Worm (Caenorhabditis elegans): ENCODE data around the gene C35B1.7.

The C35B1.7 gene

ce11 chrIV:4144784-4145183 is 35.9 kb downstream of the C35B1.7 start, which contains the start of gene R07C12.3:
TSS of gene R07C12.3 (plus strand) at chrIV:4145084.
- no peak for TF ChIP-seq pha-4 (tag; optimal IDR thresholded peaks at IDR 0.05)
- no peak for TF ChIP-seq nhr-25 (tag; optimal IDR thresholded peaks at IDR 0.05)
- TF ChIP-seq ceh-16 (tag; optimal IDR thresholded peaks at IDR 0.05) = no peak
- no peak for TF ChIP-seq elt-1 (tag; optimal IDR thresholded peaks at IDR 0.05)
- TF ChIP-seq aly-2 (tag; optimal IDR thresholded peaks at IDR 0.05) = no peak
- TF ChIP-seq fos-1 (tag; optimal IDR thresholded peaks at IDR 0.05) = no peak
- no peak for TF ChIP-seq ztf-4 (tag; optimal IDR thresholded peaks at IDR 0.05)
- no peak for TF ChIP-seq mml-1 (tag; optimal IDR thresholded peaks at IDR 0.05)
- no peak for TF ChIP-seq egl-27 (tag; optimal IDR thresholded peaks at IDR 0.05)
- no peak for TF ChIP-seq mdl-1 (tag; optimal IDR thresholded peaks at IDR 0.05)
- TF ChIP-seq nhr-12 (tag; optimal IDR thresholded peaks at IDR 0.05) = no peak

- no peak for TF ChIP-seq unc-39 (tag; optimal IDR thresholded peaks at IDR 0.05)
- TF ChIP-seq fkh-10 (GFP tag; optimal IDR thresholded peaks at IDR 0.05) = no peak
- TF ChIP-seq mml-1 (tag; optimal IDR thresholded peaks at IDR 0.05) = no peak
- TF ChIP-seq pha-4 (tag; optimal IDR thresholded peaks at IDR 0.05) = peak; percentile 42
- no peak for TF ChIP-seq unc-62 (GFP tag; optimal IDR thresholded peaks at IDR 0.05)
- TF ChIP-seq egl-5 (tag; optimal IDR thresholded peaks at IDR 0.05) = no peak
- no peak for TF ChIP-seq lin-15B (tag; optimal IDR thresholded peaks at IDR 0.05)
- TF ChIP-seq ztf-11 (tag; optimal IDR thresholded peaks at IDR 0.05) = no peak
- no peak for TF ChIP-seq nhr-77 (tag; optimal IDR thresholded peaks at IDR 0.05)
- TF ChIP-seq R02D3.7 (tag; optimal IDR thresholded peaks at IDR 0.05) = no peak
- no peak for TF ChIP-seq lsy-12 (tag; optimal IDR thresholded peaks at IDR 0.05)
- no peak for TF ChIP-seq nfya-1 (tag; optimal IDR thresholded peaks at IDR 0.05; ENCODE audit: insufficient read depth)
- TF ChIP-seq ZK546.5 (tag; optimal IDR thresholded peaks at IDR 0.05) = no peak
- no peak for TF ChIP-seq nhr-23 (tag; optimal IDR thresholded peaks at IDR 0.05)
- no peak for TF ChIP-seq daf-12 (tag; optimal IDR thresholded peaks at IDR 0.05)
- no peak for TF ChIP-seq ceh-9 (tag; optimal IDR thresholded peaks at IDR 0.05)
- TF ChIP-seq snpc-4 (tag; optimal IDR thresholded peaks at IDR 0.05) = no peak
- no peak for TF ChIP-seq eor-1 (tag; optimal IDR thresholded peaks at IDR 0.05)
- no peak for TF ChIP-seq ceh-82 (tag; optimal IDR thresholded peaks at IDR 0.05)
- peak; percentile 53 for TF ChIP-seq jun-1 (tag; optimal IDR thresholded peaks at IDR 0.05)
- TF ChIP-seq elt-2 (tag; optimal IDR thresholded peaks at IDR 0.05) = peak; percentile 93
- TF ChIP-seq nhr-28 (tag; optimal IDR thresholded peaks at IDR 0.05) = no peak
- peak; percentile 83 for TF ChIP-seq pqm-1 (tag; optimal IDR thresholded peaks at IDR 0.05)
- TF ChIP-seq elt-1 (tag; optimal IDR thresholded peaks at IDR 0.05) = no peak
- no peak for TF ChIP-seq nhr-43 (tag; optimal IDR thresholded peaks at IDR 0.05; ENCODE audit: poor library complexity, severe bottlenecking)
- TF ChIP-seq nhr-11 (tag; optimal IDR thresholded peaks at IDR 0.05) = no peak
- no peak for TF ChIP-seq zag-1 (tag; optimal IDR thresholded peaks at IDR 0.05)
Measured at ce11 chrIV:4147891-4148290, 39.0 kb downstream of the C35B1.7 start.

- TF ChIP-seq lin-39 (tag; optimal IDR thresholded peaks at IDR 0.05) (no peak), snpc-4 (tag; optimal IDR thresholded peaks at IDR 0.05) (no peak), tbx-2 (tag; optimal IDR thresholded peaks at IDR 0.05) (no peak), elt-2 (tag; optimal IDR thresholded peaks at IDR 0.05) (peak; percentile 51), ceh-28 (tag; optimal IDR thresholded peaks at IDR 0.05) (no peak)
Measured at ce11 chrIV:4150138-4150537, 41.3 kb downstream of the C35B1.7 start.

ce11 chrIV:4152143-4152542 is 43.3 kb downstream of the C35B1.7 start, which contains the start of the genes K08D10.10 and R07C12.1:
TSS of gene K08D10.10 (plus strand) at chrIV:4152235.
TSS of gene R07C12.1 (plus strand) at chrIV:4152456.
- TF ChIP-seq elt-2 (tag; optimal IDR thresholded peaks at IDR 0.05) = peak; percentile 74
- no peak for TF ChIP-seq lin-15B (tag; optimal IDR thresholded peaks at IDR 0.05)
- TF ChIP-seq nhr-28 (tag; optimal IDR thresholded peaks at IDR 0.05) = no peak
- peak; percentile 10 for TF ChIP-seq jun-1 (tag; optimal IDR thresholded peaks at IDR 0.05)
